Fruit fly (Drosophila melanogaster): ENCODE data around the gene CG14989.

CG14989 gene

dm6 chr3L:4102496-4103257, 15.3 kb downstream of the CG14989 start, which contains the start of gene CG14995 (continued):
- TF ChIP-seq gro (GFP tag; optimal IDR thresholded peaks at IDR 0.05) (peak; percentile 24), ems (GFP tag; optimal IDR thresholded peaks at IDR 0.05) (no peak), CG15269 (tag; optimal IDR thresholded peaks at IDR 0.05) (no peak), CG13894 (tag; optimal IDR thresholded peaks at IDR 0.05) (peak; percentile 62), pan (optimal IDR thresholded peaks at IDR 0.05) (no peak), pan (GFP tag; optimal IDR thresholded peaks at IDR 0.05 in 1 of 2, IDR thresholded peaks at IDR 0.05 in 1 of 2) (no peak), HLH54F (GFP tag; optimal IDR thresholded peaks at IDR 0.05) (no peak), al (GFP tag; IDR thresholded peaks at IDR 0.05) (no peak), CG17385 (GFP tag; optimal IDR thresholded peaks at IDR 0.05) (peak; percentile 39), ken (GFP tag; IDR thresholded peaks at IDR 0.05) (no peak), CG12299 (tag; optimal IDR thresholded peaks at IDR 0.05) (peak; percentile 64), CG31224 (GFP tag; IDR thresholded peaks at IDR 0.05) (no peak), CG32532 (GFP tag; IDR thresholded peaks at IDR 0.05) (no peak; the same call in 1 of the 2 replicates), CG16863 (GFP tag; optimal IDR thresholded peaks at IDR 0.05) (no peak), CG18619 (GFP tag; optimal IDR thresholded peaks at IDR 0.05) (no peak), CG17612 (GFP tag; IDR thresholded peaks at IDR 0.05) (no peak), CrebB (tag; optimal IDR thresholded peaks at IDR 0.05) (no peak), emc (GFP tag; optimal IDR thresholded peaks at IDR 0.05) (no peak), Oaz (GFP tag; IDR thresholded peaks at IDR 0.05) (no peak), CG10274 (GFP tag; optimal IDR thresholded peaks at IDR 0.05) (no peak), hkb (optimal IDR thresholded peaks at IDR 0.05) (no peak), hkb (GFP tag; IDR thresholded peaks at IDR 0.05) (peak; percentile 43), CG1647 (GFP tag; optimal IDR thresholded peaks at IDR 0.05) (no peak), jing (GFP tag; optimal IDR thresholded peaks at IDR 0.05) (no peak), CG4328 (GFP tag; optimal IDR thresholded peaks at IDR 0.05) (peak; percentile 29), sc (optimal IDR thresholded peaks at IDR 0.05) (no peak), sc (GFP tag; optimal IDR thresholded peaks at IDR 0.05) (no peak), Blimp-1 (GFP tag; optimal IDR thresholded peaks at IDR 0.05) (peak; percentile 15), CG13123 (GFP tag; optimal IDR thresholded peaks at IDR 0.05) (no peak), Med (GFP tag) (peak; percentile 69), knrl (GFP tag; IDR thresholded peaks at IDR 0.05; ENCODE audit: partially characterized antibody) (peak; percentile 66), ara (GFP tag; IDR thresholded peaks at IDR 0.05) (no peak), B-H2 (GFP tag; optimal IDR thresholded peaks at IDR 0.05) (no peak), Jarid2 (GFP tag; optimal IDR thresholded peaks at IDR 0.05) (peak; percentile 77), Hand (GFP tag; optimal IDR thresholded peaks at IDR 0.05) (peak; percentile 34), CG10321 (GFP tag; IDR thresholded peaks at IDR 0.05) (0 out of 2 replicates have a peak, but pooled peaks have one; percentile 10), CG3847 (GFP tag; IDR thresholded peaks at IDR 0.05) (no peak), Nf-YB (GFP tag; optimal IDR thresholded peaks at IDR 0.05) (no peak), pita (GFP tag; optimal IDR thresholded peaks at IDR 0.05) (no peak), corto (GFP tag; optimal IDR thresholded peaks at IDR 0.05) (no peak), Awh (GFP tag; IDR thresholded peaks at IDR 0.05) (no peak), CG12104 (GFP tag; optimal IDR thresholded peaks at IDR 0.05) (no peak), dm (GFP tag; optimal IDR thresholded peaks at IDR 0.05) (no peak), CG31365 (tag; optimal IDR thresholded peaks at IDR 0.05) (peak; percentile 48), lilli (GFP tag; optimal IDR thresholded peaks at IDR 0.05) (no peak), CG11398 (GFP tag; optimal IDR thresholded peaks at IDR 0.05) (no peak), CG9215 (GFP tag; IDR thresholded peaks at IDR 0.05) (no peak), prd (optimal IDR thresholded peaks at IDR 0.05) (no peak), prd (GFP tag; IDR thresholded peaks at IDR 0.05) (no peak), CG9437 (GFP tag; optimal IDR thresholded peaks at IDR 0.05) (peak; percentile 27), CG10209 (GFP tag; optimal IDR thresholded peaks at IDR 0.05) (no peak), CG4730 (GFP tag; IDR thresholded peaks at IDR 0.05) (no peak)

All from whole organism, embryonic.